Fruit fly (Drosophila melanogaster): ENCODE measurements around the gene Cyt-c-p.

The Cyt-c-p gene

dm6 chr2L:16722596-16722995 is 2.9 kb downstream of the Cyt-c-p start:
- no peak for TF ChIP-seq CG8159 (tag; optimal IDR thresholded peaks at IDR 0.05)
- no peak for TF ChIP-seq CG34367 (tag; optimal IDR thresholded peaks at IDR 0.05)
- TF ChIP-seq CG4496 (GFP tag; IDR thresholded peaks at IDR 0.05) = no peak
- no peak for TF ChIP-seq rn (GFP tag; IDR thresholded peaks at IDR 0.05)

DNA sequence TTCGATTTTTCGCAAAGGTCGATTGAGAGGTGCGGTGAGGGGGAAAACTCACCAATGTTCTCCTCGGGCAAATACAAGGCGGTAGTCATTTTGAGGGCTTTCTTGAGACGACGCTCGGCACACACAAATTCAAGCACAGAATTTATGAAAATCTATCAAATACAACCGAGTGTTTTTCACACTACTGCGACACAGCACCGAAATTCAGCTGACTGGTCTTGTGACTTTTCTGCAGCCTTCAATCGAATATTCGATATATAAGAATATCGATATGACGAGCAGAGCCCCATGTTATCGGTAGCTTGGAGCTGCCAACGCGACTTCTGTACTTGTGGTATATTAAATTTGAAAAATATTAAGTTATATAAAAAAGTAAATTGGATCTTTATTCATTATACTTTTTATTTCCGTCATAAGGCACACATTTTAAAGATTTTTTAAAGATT is 7.9 kb downstream of the Cyt-c-p start, which contains the start of gene VhaSFD:
Gene VhaSFD, minus strand, starts transcription at position 249 of the 446 bp plus-strand sequence.
- TF ChIP-seq CG10348 (GFP tag; IDR thresholded peaks at IDR 0.05) (no peak), gl (tag; optimal IDR thresholded peaks at IDR 0.05) (peak; percentile 6), rn (GFP tag; IDR thresholded peaks at IDR 0.05) (no peak), EcR (GFP tag; optimal IDR thresholded peaks at IDR 0.05) (no peak), Snoo (tag; optimal IDR thresholded peaks at IDR 0.05) (peak; percentile 26), D1 (tag; optimal IDR thresholded peaks at IDR 0.05) (no peak), fd96Ca (GFP tag; IDR thresholded peaks at IDR 0.05) (no peak), Pif1B (GFP tag; optimal IDR thresholded peaks at IDR 0.05) (no peak), CG13204 (GFP tag; optimal IDR thresholded peaks at IDR 0.05) (no peak), CG12605 (GFP tag; IDR thresholded peaks at IDR 0.05) (no peak), CG8301 (tag; optimal IDR thresholded peaks at IDR 0.05) (no peak), CG14655 (GFP tag; optimal IDR thresholded peaks at IDR 0.05) (no peak), CG9948 (tag; optimal IDR thresholded peaks at IDR 0.05) (no peak), Pif1A (GFP tag; optimal IDR thresholded peaks at IDR 0.05) (no peak), CG4496 (GFP tag; IDR thresholded peaks at IDR 0.05) (0 out of 3 replicates have a peak, but pooled peaks have one; percentile 33), CG8159 (tag; optimal IDR thresholded peaks at IDR 0.05) (no peak), CG32121 (GFP tag; IDR thresholded peaks at IDR 0.05) (0 out of 2 replicates have a peak, but pooled peaks have one; percentile 38)

DNA sequence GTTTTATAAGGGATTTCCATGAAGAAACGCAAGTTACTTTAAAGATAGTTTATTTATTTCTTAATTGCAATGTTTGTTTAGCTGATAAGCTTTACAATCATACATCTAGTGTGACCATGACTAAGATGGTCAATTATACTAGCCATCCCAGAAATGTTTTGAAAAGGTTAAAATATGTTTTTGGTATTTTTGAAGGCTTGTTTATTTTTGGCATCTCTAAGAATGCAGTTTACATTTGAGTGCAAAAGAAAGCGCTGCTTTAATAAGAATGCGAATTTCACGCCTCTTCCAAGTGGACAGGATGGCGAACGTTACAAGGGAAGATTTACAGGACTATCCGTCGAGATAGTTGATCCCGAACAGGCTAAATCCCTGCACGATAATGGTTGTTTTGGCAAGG is 9.8 kb downstream of the Cyt-c-p start, which contains the start of gene Tsen2:
Gene Tsen2, plus strand, starts transcription at position 222 of the 400 bp plus-strand sequence.
- TF ChIP-seq CG34367 (tag; optimal IDR thresholded peaks at IDR 0.05) (no peak), rn (GFP tag; IDR thresholded peaks at IDR 0.05) (no peak), CG10348 (GFP tag; IDR thresholded peaks at IDR 0.05) (no peak), gl (tag; optimal IDR thresholded peaks at IDR 0.05) (no peak), Ets98B (GFP tag; IDR thresholded peaks at IDR 0.05) (no peak), D1 (tag; optimal IDR thresholded peaks at IDR 0.05) (no peak), EcR (GFP tag; optimal IDR thresholded peaks at IDR 0.05) (no peak), Pif1B (GFP tag; optimal IDR thresholded peaks at IDR 0.05) (no peak), CG14655 (GFP tag; optimal IDR thresholded peaks at IDR 0.05) (no peak), Pif1A (GFP tag; optimal IDR thresholded peaks at IDR 0.05) (no peak)

dm6 chr2L:16730939-16731338 is 11.2 kb downstream of the Cyt-c-p start, which contains the start of gene CG17996:
TSS of gene CG17996 (minus strand) at chr2L:16731039.
- no peak for TF ChIP-seq CG4496 (GFP tag; IDR thresholded peaks at IDR 0.05)

- TF ChIP-seq CG8159 (tag; optimal IDR thresholded peaks at IDR 0.05) (no peak), CG9948 (tag; optimal IDR thresholded peaks at IDR 0.05) (no peak), CG13204 (GFP tag; optimal IDR thresholded peaks at IDR 0.05) (no peak), CG15710 (tag; optimal IDR thresholded peaks at IDR 0.05) (no peak), CG12605 (GFP tag; IDR thresholded peaks at IDR 0.05) (no peak), Ets98B (GFP tag; IDR thresholded peaks at IDR 0.05) (no peak), CG14655 (GFP tag; optimal IDR thresholded peaks at IDR 0.05) (no peak), EcR (GFP tag; optimal IDR thresholded peaks at IDR 0.05) (no peak), Snoo (tag; optimal IDR thresholded peaks at IDR 0.05) (no peak), Pif1A (GFP tag; optimal IDR thresholded peaks at IDR 0.05) (no peak), fd96Ca (GFP tag; IDR thresholded peaks at IDR 0.05) (no peak), CG8301 (tag; optimal IDR thresholded peaks at IDR 0.05) (no peak), D1 (tag; optimal IDR thresholded peaks at IDR 0.05) (no peak)
Observed at dm6 chr2L:16731799-16732198, 12.1 kb downstream of the Cyt-c-p start, which contains the start of gene Prosbeta4. TSS of gene Prosbeta4 (minus strand) at chr2L:16732133.

DNA sequence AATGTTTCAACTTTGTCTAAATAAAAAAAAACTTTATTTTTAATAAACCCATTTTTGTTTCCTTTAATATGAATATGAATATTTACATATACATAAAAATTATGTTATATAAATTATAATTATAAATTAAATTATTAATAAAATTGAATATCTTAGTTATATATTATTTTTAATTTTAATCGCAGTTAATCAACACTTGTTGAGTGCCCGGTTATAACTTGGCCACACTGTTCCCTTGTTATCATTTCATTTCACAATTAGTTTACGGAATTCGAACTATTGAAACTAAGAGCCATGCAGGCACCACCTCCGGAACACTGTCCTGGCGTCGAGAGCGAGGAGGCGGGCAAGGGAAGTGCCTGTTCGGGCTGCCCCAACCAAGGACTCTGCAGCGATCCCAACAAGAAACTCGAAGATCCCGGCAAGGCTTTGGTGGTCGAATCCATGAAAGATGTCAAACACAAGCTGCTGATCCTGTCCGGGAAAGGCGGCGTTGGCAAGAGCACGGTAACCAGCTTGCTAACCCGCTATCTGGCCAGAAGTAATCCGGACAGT is 12.7 kb downstream of the Cyt-c-p start, which contains the start of gene Nubp1:
Gene Nubp1, plus strand, starts transcription at position 213 of the 555 bp plus-strand sequence.
- TF ChIP-seq EcR (GFP tag; optimal IDR thresholded peaks at IDR 0.05) (no peak), D1 (tag; optimal IDR thresholded peaks at IDR 0.05) (no peak), CG9948 (tag; optimal IDR thresholded peaks at IDR 0.05) (no peak), CG14655 (GFP tag; optimal IDR thresholded peaks at IDR 0.05) (no peak), Snoo (tag; optimal IDR thresholded peaks at IDR 0.05) (no peak), rn (GFP tag; IDR thresholded peaks at IDR 0.05) (no peak), Ets98B (GFP tag; IDR thresholded peaks at IDR 0.05) (no peak), Pif1B (GFP tag; optimal IDR thresholded peaks at IDR 0.05) (no peak), CG32121 (GFP tag; IDR thresholded peaks at IDR 0.05) (no peak), CG17806 (tag; optimal IDR thresholded peaks at IDR 0.05) (no peak), Pif1A (GFP tag; optimal IDR thresholded peaks at IDR 0.05) (no peak), CG4496 (GFP tag; IDR thresholded peaks at IDR 0.05) (no peak), CG34367 (tag; optimal IDR thresholded peaks at IDR 0.05) (no peak), CG8159 (tag; optimal IDR thresholded peaks at IDR 0.05) (no peak), fd96Ca (GFP tag; IDR thresholded peaks at IDR 0.05) (no peak), CG12605 (GFP tag; IDR thresholded peaks at IDR 0.05) (no peak), CG15710 (tag; optimal IDR thresholded peaks at IDR 0.05) (no peak), gl (tag; optimal IDR thresholded peaks at IDR 0.05) (no peak), CG8301 (tag; optimal IDR thresholded peaks at IDR 0.05) (no peak), CG13204 (GFP tag; optimal IDR thresholded peaks at IDR 0.05) (no peak)
